Fruit fly (Drosophila melanogaster) whole organism, adult: ENCODE data around the gene CG12885.

Experiments used
- CG11617 ChIP-seq: fragments of 200-800 bp; sonication (Bioruptor generic); optimal IDR thresholded peaks from 2 replicates; lab custom pipeline; 2017; ENCODE audit warnings: mild to moderate bottlenecking, missing biosample characterization, missing genetic modification reagents, missing genetic modification characterization
- CG12768 ChIP-seq: fragments of 200-800 bp; sonication (Bioruptor generic); optimal IDR thresholded peaks from 2 replicates; lab custom pipeline; 2017; ENCODE audit warnings: missing biosample characterization, missing genetic modification characterization, mild to moderate bottlenecking, moderate library complexity, missing genetic modification reagents
- CG14711 ChIP-seq: fragments of 200-800 bp; sonication (Bioruptor generic); optimal IDR thresholded peaks from 2 replicates; lab custom pipeline; 2018; ENCODE audit warnings: missing biosample characterization, mild to moderate bottlenecking, missing genetic modification characterization, moderate library complexity
- CG1620 ChIP-seq: fragments of 200-800 bp; sonication (Bioruptor generic); optimal IDR thresholded peaks from 2 replicates; lab custom pipeline; 2016; ENCODE audit warnings: missing biosample characterization, missing genetic modification characterization
- CG33017 ChIP-seq: fragments of 200-800 bp; sonication (Bioruptor generic); optimal IDR thresholded peaks from 2 replicates; lab custom pipeline; 2018; ENCODE audit warnings: missing biosample characterization, mild to moderate bottlenecking, missing genetic modification characterization, moderate library complexity
- CG5204 ChIP-seq: fragments of 200-800 bp; sonication (Bioruptor generic); optimal IDR thresholded peaks from 2 replicates; lab custom pipeline; 2016; ENCODE audit warnings: missing biosample characterization, missing genetic modification characterization
- CG7045 ChIP-seq: fragments of 200-800 bp; sonication (Bioruptor generic); optimal IDR thresholded peaks from 2 replicates; lab custom pipeline; 2017; ENCODE audit warnings: missing biosample characterization, mild to moderate bottlenecking, missing genetic modification characterization
- CG7101 ChIP-seq: fragments of 200-800 bp; sonication (Bioruptor generic); optimal IDR thresholded peaks from 2 replicates; lab custom pipeline; 2018; ENCODE audit warnings: missing biosample characterization, mild to moderate bottlenecking, missing genetic modification characterization, moderate library complexity
- Clk ChIP-seq: fragments of 200-800 bp; sonication (Bioruptor generic); optimal IDR thresholded peaks from 2 replicates; lab custom pipeline; 2017; ENCODE audit warnings: missing biosample characterization, missing genetic modification characterization
- Crg-1 ChIP-seq: fragments of 200-800 bp; sonication (Bioruptor generic); optimal IDR thresholded peaks from 2 replicates; lab custom pipeline; 2016; ENCODE audit warnings: missing biosample characterization, missing genetic modification characterization
- Hr96 ChIP-seq: fragments of 200-800 bp; sonication (Bioruptor generic); optimal IDR thresholded peaks from 2 replicates; lab custom pipeline; 2016; ENCODE audit warnings: missing biosample characterization, missing genetic modification characterization
- Mnt ChIP-seq: fragments of 200-800 bp; sonication (Bioruptor generic); optimal IDR thresholded peaks from 2 replicates; lab custom pipeline; 2016; ENCODE audit warnings: missing biosample characterization, mild to moderate bottlenecking, missing genetic modification characterization
- bab1 ChIP-seq: fragments of 200-800 bp; sonication (Bioruptor generic); optimal IDR thresholded peaks from 3 replicates; lab custom pipeline; 2019; ENCODE audit warnings: missing biosample characterization, mild to moderate bottlenecking, missing genetic modification characterization, moderate library complexity
- cic ChIP-seq: fragments of 200-800 bp; sonication (Bioruptor generic); optimal IDR thresholded peaks from 2 replicates; lab custom pipeline; 2017; ENCODE audit warnings: missing biosample characterization, mild to moderate bottlenecking, missing genetic modification characterization, moderate library complexity
- cnc ChIP-seq, 2 experiments: fragments of >200 bp; optimal IDR thresholded peaks; 2 replicates each; lab custom pipeline; 2017
- kay ChIP-seq: fragments of 200-800 bp; sonication (Bioruptor generic); peaks from one replicate; lab custom pipeline; 2016; ENCODE audit warnings: missing biosample characterization, missing genetic modification characterization, borderline replicate concordance
- ovo ChIP-seq: fragments of 200-800 bp; sonication (Bioruptor generic); optimal IDR thresholded peaks from 2 replicates; lab custom pipeline; 2016; ENCODE audit warnings: missing biosample characterization, missing genetic modification characterization
- pad ChIP-seq: fragments of 200-800 bp; sonication (Bioruptor generic); optimal IDR thresholded peaks from 3 replicates; lab custom pipeline; 2017; ENCODE audit warnings: missing biosample characterization, missing genetic modification characterization, mild to moderate bottlenecking, moderate library complexity, missing genetic modification reagents
- tj ChIP-seq: fragments of 200-800 bp; sonication (Bioruptor generic); optimal IDR thresholded peaks from 3 replicates; lab custom pipeline; 2017; ENCODE audit warnings: missing biosample characterization, mild to moderate bottlenecking, missing genetic modification characterization, moderate library complexity
- toe ChIP-seq: fragments of 200-800 bp; sonication (Bioruptor generic); optimal IDR thresholded peaks from 2 replicates; lab custom pipeline; 2016; ENCODE audit warnings: missing biosample characterization, missing genetic modification characterization

Gene CG12885

dm6 chr3R:27556466-27556865, 35.8 kb downstream of the CG12885 start:
- TF ChIP-seq Clk (GFP tag; lab: Kevin White, UChicago): no peak
- TF ChIP-seq cnc (optimal IDR thresholded peaks at IDR 0.05; lab: Kevin White, UChicago): no peak
- no peak for TF ChIP-seq CG7101
- TF ChIP-seq CG12768: no peak
- TF ChIP-seq Mnt (GFP tag; lab: Kevin White, UChicago): no peak
- TF ChIP-seq CG1620 (GFP tag; lab: Kevin White, UChicago): no peak
- TF ChIP-seq CG33017: no peak
- no peak for TF ChIP-seq bab1 (GFP tag; lab: Kevin White, UChicago)
- TF ChIP-seq CG14711: no peak
- no peak for TF ChIP-seq CG7045 (GFP tag; lab: Kevin White, UChicago)
- no peak for TF ChIP-seq CG5204
- no peak for TF ChIP-seq cic (GFP tag; lab: Kevin White, UChicago)
- no peak for TF ChIP-seq ovo (GFP tag; lab: Kevin White, UChicago)

dm6 chr3R:27556972-27557371, 36.3 kb downstream of the CG12885 start:
- TF ChIP-seq CG12768 (no peak), CG14711 (peak; percentile 14), bab1 (GFP tag; lab: Kevin White, UChicago) (peak; percentile 9)

- TF ChIP-seq CG1620 (GFP tag; lab: Kevin White, UChicago): no peak
- no peak for TF ChIP-seq toe (GFP tag; lab: Kevin White, UChicago)
- TF ChIP-seq tj (GFP tag; lab: Kevin White, UChicago): no peak
- no peak for TF ChIP-seq kay (GFP tag; lab: Kevin White, UChicago)
- TF ChIP-seq cnc (optimal IDR thresholded peaks at IDR 0.05; lab: Kevin White, UChicago): no peak
- TF ChIP-seq Mnt (GFP tag; lab: Kevin White, UChicago): no peak
- no peak for TF ChIP-seq CG14711
- no peak for TF ChIP-seq Hr96 (GFP tag; lab: Kevin White, UChicago)
- no peak for TF ChIP-seq cic (GFP tag; lab: Kevin White, UChicago)
- no peak for TF ChIP-seq CG7101
- TF ChIP-seq CG12768: no peak
- TF ChIP-seq CG7045 (GFP tag; lab: Kevin White, UChicago): no peak
Measured at dm6 chr3R:27557970-27558659, 37.4 kb downstream of the CG12885 start.

dm6 chr3R:27558660-27559319, 38.1 kb downstream of the CG12885 start, which contains the start of gene Klp98A:
Gene Klp98A, minus strand, starts transcription at chr3R:27559145.
- TF ChIP-seq kay (GFP tag; lab: Kevin White, UChicago) (no peak), CG5204 (no peak), ovo (GFP tag; lab: Kevin White, UChicago) (no peak), tj (GFP tag; lab: Kevin White, UChicago) (peak; percentile 72), CG33017 (no peak), cic (GFP tag; lab: Kevin White, UChicago) (peak; percentile 31), CG12768 (no peak), bab1 (GFP tag; lab: Kevin White, UChicago) (peak; percentile 28), CG7101 (no peak), Mnt (GFP tag; lab: Kevin White, UChicago) (peak; percentile 39), Clk (GFP tag; lab: Kevin White, UChicago) (no peak), CG7045 (GFP tag; lab: Kevin White, UChicago) (no peak), CG1620 (GFP tag; lab: Kevin White, UChicago) (peak; percentile 0)

dm6 chr3R:27561114-27561513, 40.4 kb downstream of the CG12885 start, which contains the start of gene CG5646:
Gene CG5646, minus strand, starts transcription at chr3R:27561319.
- TF ChIP-seq CG7045 (GFP tag; lab: Kevin White, UChicago) (peak; percentile 6), CG14711 (no peak), CG11617 (GFP tag; lab: Kevin White, UChicago) (peak; percentile 55), Mnt (GFP tag; lab: Kevin White, UChicago) (peak; percentile 48), kay (GFP tag; lab: Kevin White, UChicago) (peak; percentile 97), CG33017 (peak; percentile 58), tj (GFP tag; lab: Kevin White, UChicago) (peak; percentile 27), pad (peak; percentile 35), toe (GFP tag; lab: Kevin White, UChicago) (no peak), Clk (GFP tag; lab: Kevin White, UChicago) (peak; percentile 88), CG7101 (peak; percentile 32), CG1620 (GFP tag; lab: Kevin White, UChicago) (peak; percentile 5), Crg-1 (GFP tag; lab: Kevin White, UChicago) (no peak), ovo (GFP tag; lab: Kevin White, UChicago) (peak; percentile 23), Hr96 (GFP tag; lab: Kevin White, UChicago) (no peak), bab1 (GFP tag; lab: Kevin White, UChicago) (peak; percentile 86), CG5204 (no peak), CG12768 (peak; percentile 54), cic (GFP tag; lab: Kevin White, UChicago) (peak; percentile 80), cnc (optimal IDR thresholded peaks at IDR 0.05; lab: Kevin White, UChicago) (no peak)

dm6 chr3R:27568545-27568944, 47.9 kb downstream of the CG12885 start:
- no peak for TF ChIP-seq Mnt (GFP tag; lab: Kevin White, UChicago)
- TF ChIP-seq kay (GFP tag; lab: Kevin White, UChicago): peak; percentile 59
